Fruit fly (Drosophila melanogaster) S2 (cell line): Measurements from ENCODE around the gene rdx.

Source experiments
- CG8478 ChIP-seq: fragments of >200 bp; optimal IDR thresholded peaks from 2 replicates; lab custom pipeline; 2018
- CTCF ChIP-seq, 2 experiments: fragments of >200 bp; optimal IDR thresholded peaks; 2 replicates each; lab custom pipeline; 2018

DNA sequence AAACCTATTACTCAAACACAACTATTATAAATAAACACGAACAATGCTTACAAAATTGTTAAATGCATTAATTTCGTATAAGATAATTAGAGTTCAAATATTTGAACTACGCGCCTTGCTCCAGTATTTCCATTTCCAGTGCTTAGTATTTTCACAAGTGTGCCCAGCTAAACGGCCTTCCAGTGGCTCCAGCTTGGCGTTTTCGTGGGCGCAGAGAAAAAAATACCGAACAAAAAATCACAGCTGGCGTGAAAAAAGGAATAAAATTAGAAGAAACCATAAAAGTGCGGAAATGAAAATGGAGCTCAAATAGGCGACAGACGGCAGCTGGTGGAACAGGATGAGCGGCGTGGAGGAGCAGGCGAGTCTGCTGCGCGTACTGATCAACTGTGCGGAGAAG lies 73.3 kb downstream of the rdx start, which contains the start of gene Ipp:
- peak in 1 of 2 experiments; percentile 16 for TF ChIP-seq CTCF (optimal IDR thresholded peaks at IDR 0.05; lab: Kevin White, UChicago)
- no peak for TF ChIP-seq CG8478 (lab: Kevin White, UChicago)
